Fruit fly (Drosophila melanogaster): ENCODE data around the gene Prosbeta4.
A peak's percentile ranks its signal among the peaks of the same experiment; 100 is the strongest.

dm6 chr2L:16722596-16722995 is 9.3 kb downstream of the Prosbeta4 start:
- TF ChIP-seq cnc (optimal IDR thresholded peaks at IDR 0.05) (no peak), CG11617 (GFP tag; optimal IDR thresholded peaks at IDR 0.05) (no peak), Crg-1 (GFP tag; optimal IDR thresholded peaks at IDR 0.05) (no peak), bab1 (GFP tag; optimal IDR thresholded peaks at IDR 0.05) (no peak), CG5204 (GFP tag; optimal IDR thresholded peaks at IDR 0.05) (no peak), CG12768 (GFP tag; optimal IDR thresholded peaks at IDR 0.05) (no peak), CG7045 (GFP tag; optimal IDR thresholded peaks at IDR 0.05) (no peak), CG7101 (tag; optimal IDR thresholded peaks at IDR 0.05) (no peak), tj (GFP tag; optimal IDR thresholded peaks at IDR 0.05) (no peak), CG33017 (tag; optimal IDR thresholded peaks at IDR 0.05) (no peak), CG1620 (GFP tag; optimal IDR thresholded peaks at IDR 0.05) (no peak), pad (GFP tag; optimal IDR thresholded peaks at IDR 0.05) (no peak), kay (GFP tag; ENCODE audit: borderline replicate concordance) (peak; percentile 79)

Measured in whole organism, adult.